Worm (Caenorhabditis elegans) whole organism, midembryonic: ENCODE results near the gene spo-11.

ENCODE experiments used
- T22C8.4 ChIP-seq: fragments of 200-800 bp; sonication (Bioruptor generic); IDR thresholded peaks from 2 replicates; pipeline ENCODE4 v1.3.6; 2022; ENCODE audit warnings: missing genetic modification characterization, missing compliant biosample characterization
- flt-1 ChIP-seq: fragments of 200-800 bp; sonication (Bioruptor generic); IDR thresholded peaks from 2 replicates; pipeline ENCODE4 v1.3.6; 2022; ENCODE audit warnings: missing genetic modification characterization, missing compliant biosample characterization
- klf-2 ChIP-seq: fragments of 200-800 bp; sonication (Bioruptor generic); conservative IDR thresholded peaks from 2 replicates; pipeline ENCODE4 v1.3.6; 2022; ENCODE audit warnings: missing genetic modification reagents, missing genetic modification characterization, missing compliant biosample characterization
- ref-1 ChIP-seq: fragments of 200-800 bp; sonication (Bioruptor generic); conservative IDR thresholded peaks from 2 replicates; pipeline ENCODE4 v1.3.6; 2022; ENCODE audit warnings: missing genetic modification reagents, missing genetic modification characterization, missing compliant biosample characterization

DNA sequence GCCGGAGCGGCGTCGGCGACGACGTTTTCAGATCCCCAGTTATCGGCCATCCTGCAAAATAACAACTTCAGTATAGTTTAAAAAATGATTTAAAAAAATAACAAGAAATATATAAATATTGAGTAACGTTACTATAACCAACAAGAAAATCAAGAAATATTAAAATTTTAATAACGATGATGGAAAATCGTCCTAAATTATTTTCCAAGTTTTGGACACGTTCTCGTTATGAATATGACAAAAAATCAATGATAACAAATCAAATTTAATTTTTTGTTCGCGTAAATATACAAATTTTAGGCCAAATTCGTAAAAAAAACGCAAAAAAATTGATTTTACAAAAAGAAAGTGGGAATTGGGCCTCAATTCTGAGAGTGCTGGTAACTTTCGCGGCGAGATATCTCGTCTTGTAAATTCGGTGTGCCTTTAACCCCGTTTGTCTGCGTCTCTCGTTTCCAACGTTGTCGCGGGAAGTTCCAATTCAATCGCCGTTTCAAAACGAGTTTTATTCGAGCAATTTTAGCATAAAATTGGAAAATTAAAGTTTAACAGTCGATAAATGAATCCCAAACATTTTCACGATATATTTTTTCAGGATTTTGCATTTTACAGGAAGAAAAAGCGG, 13.6 kb downstream of the spo-11 start, which contains the start of gene rps-5:
- no peak for TF ChIP-seq flt-1 (GFP tag; lab: Robert Waterston, UW)
- TF ChIP-seq klf-2 (GFP tag; lab: Robert Waterston, UW), result no peak
- no peak for TF ChIP-seq T22C8.4 (GFP tag; lab: Robert Waterston, UW)
- no peak for TF ChIP-seq ref-1 (GFP tag; lab: Robert Waterston, UW)
